Worm (Caenorhabditis elegans): ENCODE measurements around the gene ulp-1.

ce11 chrIII:5138940-5139533, 30.6 kb downstream of the ulp-1 start:
- TF ChIP-seq skn-1 (tag; optimal IDR thresholded peaks at IDR 0.05) = no peak
- no peak for TF ChIP-seq ztf-11 (tag; optimal IDR thresholded peaks at IDR 0.05)

Data from whole organism, L2 larva.